Fruit fly (Drosophila melanogaster) whole organism, larva: ENCODE results near the gene CG14695.
A peak's percentile ranks its signal among the peaks of the same experiment; 100 is the strongest.

Experiments
- noc ChIP-seq: fragments of 200-800 bp; sonication (Bioruptor generic); optimal IDR thresholded peaks from 3 replicates; lab custom pipeline; 2019; ENCODE audit warnings: missing biosample characterization, mild to moderate bottlenecking, missing genetic modification characterization, moderate library complexity

CG14695 gene

DNA sequence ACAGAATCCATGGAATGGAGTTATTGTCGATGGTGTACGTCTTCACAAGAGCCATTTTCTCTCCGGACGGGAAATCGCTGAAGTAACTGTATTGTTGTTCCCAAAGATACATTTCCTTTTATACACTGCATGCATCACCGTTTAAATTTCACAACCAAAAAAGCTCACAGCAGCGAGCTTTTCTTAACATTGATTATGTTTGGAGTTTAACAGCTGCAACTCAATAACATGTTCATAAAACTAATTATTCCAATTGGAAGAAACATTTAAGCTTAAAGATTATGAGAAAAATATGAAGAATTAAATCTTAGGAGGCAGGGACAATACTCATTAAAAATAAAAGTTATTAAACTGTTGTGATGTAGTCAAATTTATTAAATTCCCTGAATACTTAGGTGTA is at the start of gene CG14695:
Gene CG14695 (minus strand): TSS at position 101 of the 400 bp plus-strand sequence.
- no peak for TF ChIP-seq noc (tag; lab: Kevin White, UChicago)

DNA sequence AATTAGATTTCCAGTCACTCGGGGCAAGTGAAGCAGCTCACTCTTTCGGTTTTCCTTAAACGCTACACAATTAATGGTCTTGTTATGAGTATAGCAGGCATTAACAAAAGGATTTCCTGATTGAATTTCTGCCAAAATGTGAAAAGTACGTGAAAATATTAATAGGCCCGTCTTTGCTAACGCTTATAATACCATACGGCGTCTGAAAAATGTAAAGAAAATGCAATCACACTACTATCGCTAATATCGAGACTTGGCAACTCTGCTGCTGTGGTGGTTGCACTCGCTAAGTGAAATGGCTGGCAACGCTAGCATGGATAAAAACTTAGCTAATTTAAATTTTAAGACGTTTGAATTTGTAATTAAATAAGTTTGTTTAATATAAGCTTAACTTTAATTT is 14.2 kb upstream of the CG14695 start, which contains the start of gene CG6621:
Gene CG6621 (minus strand): TSS at position 205 of the 400 bp plus-strand sequence.
- TF ChIP-seq noc (tag; lab: Kevin White, UChicago): no peak

DNA sequence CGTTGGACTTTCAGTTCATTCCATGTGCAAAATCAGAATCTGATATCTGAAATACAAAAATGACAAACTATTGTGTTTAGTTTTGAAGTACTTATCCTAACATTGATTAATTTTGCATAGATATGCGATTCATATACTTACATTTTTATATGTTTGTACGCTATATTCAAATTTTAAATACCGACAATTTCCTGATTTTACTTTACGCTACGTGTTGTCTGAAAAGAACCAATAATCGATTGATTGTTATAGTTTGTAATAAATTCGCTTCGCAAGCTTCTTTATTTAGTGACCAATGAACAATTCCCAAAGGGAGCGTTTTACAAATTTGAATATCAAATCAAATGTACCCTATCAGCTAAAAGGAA is 10.4 kb upstream of the CG14695 start, which contains the start of gene Ak3:
Gene Ak3 (minus strand): TSS at position 69 of the 368 bp plus-strand sequence.
- no peak for TF ChIP-seq noc (tag; lab: Kevin White, UChicago)

DNA sequence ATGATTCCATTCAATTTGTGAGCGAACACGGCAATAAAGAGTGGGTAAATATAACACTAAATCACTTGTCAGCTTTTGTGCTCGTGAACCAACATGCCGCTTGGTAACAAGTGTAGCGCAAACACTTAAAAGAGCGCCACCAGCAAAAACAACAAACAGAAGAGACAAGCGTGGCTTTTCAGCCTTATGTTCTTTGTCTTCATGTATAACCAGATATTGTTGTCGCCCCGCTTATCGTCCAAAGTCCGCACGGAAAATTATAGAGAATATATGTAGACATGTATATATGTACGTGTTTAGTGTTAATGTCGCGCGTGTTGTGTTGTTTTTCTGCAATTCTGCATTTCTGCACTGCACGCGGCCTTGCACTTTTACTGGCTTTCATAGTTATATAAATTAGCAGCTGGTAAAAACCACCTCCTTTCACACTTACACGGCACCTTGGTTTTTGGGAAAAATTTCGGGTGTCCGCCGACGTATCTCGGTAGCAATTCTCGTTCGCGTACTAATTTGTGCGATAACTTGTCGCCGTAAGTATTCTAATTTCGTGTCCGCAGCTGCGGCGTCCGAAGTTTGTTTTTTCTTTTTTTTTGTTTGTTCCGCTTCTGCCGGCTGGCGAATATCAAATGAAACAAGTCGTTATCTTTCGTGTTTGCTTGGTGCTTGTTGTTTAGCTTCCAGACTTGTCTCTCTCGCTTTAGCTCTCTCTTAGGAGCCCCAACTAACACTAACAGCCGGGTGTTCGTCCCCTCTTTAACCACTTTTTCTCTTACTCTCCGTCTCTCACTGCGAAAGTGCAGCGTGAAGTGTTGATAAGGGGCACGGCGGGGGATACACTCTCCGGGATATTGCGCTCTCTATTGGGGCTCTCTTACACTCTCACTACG is 9.8 kb upstream of the CG14695 start:
- peak; percentile 76 for TF ChIP-seq noc (tag; lab: Kevin White, UChicago)

DNA sequence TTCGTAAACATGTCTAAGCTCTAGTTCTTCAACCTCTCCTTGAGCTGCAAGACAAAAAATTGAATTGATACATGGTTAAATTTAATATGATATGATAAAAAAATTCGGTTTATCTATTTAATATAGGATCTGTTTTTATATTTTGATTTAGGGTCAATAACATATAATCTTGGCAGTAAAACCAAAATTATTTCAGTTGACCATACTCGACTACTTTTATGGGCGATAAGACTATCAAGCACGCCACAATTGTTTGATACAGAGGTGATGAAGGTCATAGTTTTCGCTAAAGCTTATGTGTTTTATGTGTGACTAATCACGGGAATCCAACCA is 9.1 kb upstream of the CG14695 start:
- peak; percentile 48 for TF ChIP-seq noc (tag; lab: Kevin White, UChicago)

DNA sequence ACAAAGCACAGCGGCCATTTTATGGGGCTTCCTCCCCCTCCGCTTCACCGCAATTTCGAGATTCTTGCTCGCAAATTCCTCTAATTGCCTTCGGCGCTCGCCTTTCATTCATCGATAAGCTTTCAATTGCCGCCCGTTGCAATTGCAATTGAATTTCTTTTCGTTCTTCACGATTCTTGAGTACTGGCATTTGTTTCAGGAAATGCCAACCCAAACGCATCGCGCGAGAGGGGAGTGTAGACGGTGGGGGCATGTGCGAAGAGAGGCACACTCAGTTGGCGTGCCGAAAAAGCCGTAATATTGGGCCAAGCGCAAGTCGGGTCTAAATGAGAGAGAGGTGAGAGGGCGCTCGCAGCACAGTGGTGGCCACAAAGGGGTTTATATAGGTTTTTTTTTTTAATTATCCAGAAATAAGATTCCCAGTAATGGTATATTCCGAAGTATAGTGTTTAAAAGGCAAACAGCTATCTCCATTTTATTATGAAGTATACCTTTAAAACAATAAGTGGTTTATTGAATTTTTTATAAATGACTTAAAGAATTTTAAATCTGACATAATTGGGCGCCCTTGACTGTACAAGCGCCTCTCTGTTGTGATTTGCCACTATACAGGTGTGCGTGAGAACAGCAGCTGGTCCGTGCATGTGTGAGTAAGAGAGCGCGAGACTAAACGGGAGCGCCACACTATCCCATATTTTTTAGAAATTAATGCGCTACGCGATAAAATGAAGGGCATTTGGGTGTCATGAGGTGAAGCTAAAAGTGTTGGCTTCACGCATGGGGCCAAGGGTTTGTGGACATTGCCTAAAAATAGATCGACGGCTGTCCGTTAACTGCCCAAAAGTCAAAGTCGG is 7.6 kb upstream of the CG14695 start:
- TF ChIP-seq noc (tag; lab: Kevin White, UChicago): peak; percentile 96

DNA sequence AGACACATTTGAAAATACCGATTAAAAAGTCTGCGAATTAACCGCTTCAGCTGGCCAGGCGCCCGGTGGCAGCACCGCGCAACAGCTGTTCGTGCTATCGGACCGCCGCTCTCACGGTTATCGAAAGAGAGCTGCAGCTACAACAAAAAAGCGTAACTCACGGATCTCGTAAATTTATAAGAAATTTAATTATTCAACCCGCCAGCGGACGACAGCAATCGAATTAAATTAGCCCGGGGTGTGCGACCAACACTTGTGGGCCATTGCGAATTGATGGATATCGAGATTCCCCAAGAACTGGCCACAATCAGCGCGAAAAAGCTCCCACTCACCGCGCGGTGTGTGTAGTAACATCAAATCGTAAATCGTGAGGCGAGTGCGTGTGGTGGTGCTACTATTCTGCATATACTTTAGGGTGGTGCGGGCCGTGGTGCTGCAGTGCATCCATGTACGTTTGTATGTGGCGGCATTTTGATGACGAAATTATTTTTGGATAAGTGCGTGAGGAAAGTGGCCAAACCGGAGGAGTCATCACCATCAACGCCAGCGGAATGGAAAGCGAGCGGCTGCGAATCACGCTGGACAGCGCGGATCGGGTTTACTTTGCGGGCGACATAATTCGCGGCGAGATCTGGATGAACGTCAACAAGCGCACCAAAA is 6.4 kb upstream of the CG14695 start, which contains the start of gene Leash:
Gene Leash (plus strand): TSS at position 119 of the 660 bp plus-strand sequence.
- TF ChIP-seq noc (tag; lab: Kevin White, UChicago): no peak

DNA sequence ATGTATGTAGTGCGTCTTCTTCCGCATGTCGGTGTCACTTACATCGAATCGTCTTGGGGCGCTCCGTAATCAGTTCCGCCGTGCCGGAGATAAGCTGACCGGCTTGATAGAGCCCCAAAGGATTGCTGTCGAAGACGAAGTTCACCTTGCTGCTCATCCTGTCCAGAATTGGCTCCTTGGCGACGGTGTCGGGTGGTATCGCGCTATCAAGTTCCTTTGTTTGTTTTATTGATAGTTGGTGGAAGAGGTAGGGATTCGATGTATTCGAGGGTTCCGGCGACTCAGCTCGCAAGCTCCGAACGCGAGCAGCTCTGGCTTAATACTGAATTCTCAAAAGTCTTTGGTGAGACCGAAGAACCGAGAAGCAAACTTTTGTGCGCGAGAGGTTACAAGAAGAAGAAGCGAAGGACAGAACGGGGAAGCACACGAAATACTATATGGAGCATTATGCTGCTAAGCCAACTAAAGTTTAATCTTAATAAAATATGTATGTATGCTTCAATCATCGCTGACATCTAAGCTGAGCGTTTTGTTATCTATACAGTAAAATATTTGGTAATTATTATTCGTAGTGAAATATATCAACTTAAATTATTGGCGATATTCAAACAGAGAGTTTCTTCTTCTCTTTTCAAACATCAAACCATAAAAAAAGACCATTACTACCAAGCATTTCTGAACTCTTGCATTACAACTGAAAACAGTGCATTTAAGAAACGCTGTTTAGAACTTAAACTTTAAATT is 5.7 kb upstream of the CG14695 start, which contains the start of gene CG14696:
Gene CG14696 (minus strand): TSS at position 324 of the 744 bp plus-strand sequence.
- no peak for TF ChIP-seq noc (tag; lab: Kevin White, UChicago)

DNA sequence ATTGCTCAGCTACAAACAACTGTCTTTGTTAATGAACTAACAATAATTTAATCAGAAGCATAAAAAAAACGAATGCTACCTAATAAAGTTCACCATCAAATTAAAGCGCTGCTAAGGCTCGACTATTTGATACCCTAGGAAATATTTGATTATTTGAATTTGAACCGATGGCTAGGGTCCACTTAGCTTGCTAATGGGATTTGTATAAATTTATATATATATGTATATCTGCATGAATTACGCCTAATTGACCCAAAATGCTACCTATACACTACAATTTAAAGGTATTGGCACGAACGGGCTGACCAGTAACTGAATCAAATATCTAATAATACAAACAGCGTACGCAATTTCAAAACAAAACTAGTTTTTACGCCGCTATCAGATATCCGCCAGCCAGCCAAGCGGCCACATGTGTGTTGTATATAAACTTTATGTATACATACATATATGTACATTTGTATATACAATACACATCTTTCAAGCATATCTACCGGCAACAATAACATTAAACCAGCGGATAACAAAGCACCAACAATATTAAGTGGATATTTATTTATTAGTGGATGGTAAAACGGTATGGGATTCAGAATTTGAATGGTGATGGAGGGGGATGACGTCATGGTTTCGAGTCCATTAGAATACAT is 5.0 kb upstream of the CG14695 start:
- TF ChIP-seq noc (tag; lab: Kevin White, UChicago): no peak

DNA sequence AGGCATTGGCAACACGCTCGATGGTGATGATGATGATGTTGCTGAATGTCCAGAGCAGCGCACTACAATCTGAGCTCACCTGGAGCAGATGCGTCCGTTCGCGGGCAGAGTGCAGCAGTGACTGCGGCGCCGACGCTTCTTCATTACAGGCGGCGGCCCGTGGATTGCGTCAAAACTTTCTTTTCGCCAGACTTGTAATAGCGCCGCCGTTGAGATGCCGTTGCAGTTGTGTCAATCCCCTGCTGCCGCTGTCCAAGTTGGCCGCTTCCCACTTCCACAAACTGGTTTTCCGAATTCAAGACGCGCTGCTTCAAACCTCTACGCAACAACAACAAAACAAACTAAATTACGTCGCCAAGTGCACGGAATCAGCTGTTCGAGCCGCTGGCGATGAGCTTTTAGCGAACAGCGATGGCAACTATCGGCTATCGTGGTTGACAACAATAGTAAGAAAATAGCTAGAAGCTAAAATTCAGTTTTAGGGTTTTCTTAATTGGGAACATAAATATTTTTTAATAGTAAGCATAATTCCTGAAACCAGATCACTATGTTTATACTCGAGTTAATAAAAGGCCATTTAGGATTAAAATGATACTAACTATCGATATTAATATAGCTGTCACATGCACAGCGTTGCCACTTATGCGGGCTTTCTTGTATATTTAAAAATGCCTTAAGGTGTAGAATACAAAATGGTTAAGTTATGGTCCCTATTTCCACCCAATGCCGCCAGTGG is 2.9 kb upstream of the CG14695 start, which contains the start of gene Tpc1:
Gene Tpc1 (minus strand): TSS at position 365 of the 736 bp plus-strand sequence.
- no peak for TF ChIP-seq noc (tag; lab: Kevin White, UChicago)

DNA sequence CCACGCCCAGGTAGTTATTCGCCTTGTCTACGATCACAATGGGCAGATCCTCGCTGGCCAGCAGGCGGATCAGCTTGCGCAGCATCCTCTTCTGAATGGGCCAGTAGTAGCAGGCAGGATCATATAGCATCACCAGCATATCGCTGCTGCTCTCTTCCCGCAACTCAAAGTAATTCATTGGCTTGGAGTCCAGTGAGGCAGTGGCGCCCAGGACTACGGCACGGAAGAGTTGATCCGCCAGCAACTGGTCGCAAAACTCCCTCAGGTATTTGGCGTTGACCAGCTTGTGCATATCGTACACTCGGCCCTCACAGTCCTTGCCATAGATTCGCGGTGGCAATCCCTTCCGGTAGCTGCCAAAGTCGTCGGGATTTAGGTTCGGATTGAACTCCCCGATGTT is 491 bp downstream of the CG14695 start:
- TF ChIP-seq noc (tag; lab: Kevin White, UChicago): no peak

DNA sequence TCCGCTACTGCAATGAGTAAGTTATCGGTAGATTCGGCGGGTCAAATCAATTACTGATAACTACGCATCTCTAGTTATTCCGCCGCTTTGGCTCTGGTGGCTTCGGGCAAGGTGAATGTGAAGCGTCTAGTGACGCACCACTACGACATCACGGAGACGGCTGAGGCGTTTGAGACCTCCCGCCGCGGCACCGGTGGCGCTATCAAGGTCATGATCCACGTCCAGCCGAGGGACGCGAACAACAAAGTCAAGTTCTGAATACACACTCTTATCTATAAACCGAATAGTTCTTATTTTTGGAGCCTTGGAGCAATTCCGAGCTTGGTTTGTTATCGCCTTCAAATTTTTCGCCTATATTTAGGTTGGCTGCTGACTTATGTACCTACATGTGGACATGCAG is 1.3 kb downstream of the CG14695 start:
- TF ChIP-seq noc (tag; lab: Kevin White, UChicago): peak; percentile 47
